Fruit fly (Drosophila melanogaster): ENCODE data around the gene Ranbp21.

The Ranbp21 gene

dm6 chrX:19603953-19604352 is 48.1 kb downstream of the Ranbp21 start (continued):
- TF ChIP-seq CG11398 (GFP tag; optimal IDR thresholded peaks at IDR 0.05) (no peak), z (GFP tag; IDR thresholded peaks at IDR 0.05) (no peak), zfh1 (GFP tag; IDR thresholded peaks at IDR 0.05) (peak; percentile 71), CG33557 (GFP tag; optimal IDR thresholded peaks at IDR 0.05) (no peak), CG31224 (GFP tag; IDR thresholded peaks at IDR 0.05) (peak; percentile 83), pita (GFP tag; optimal IDR thresholded peaks at IDR 0.05) (no peak), CG17912 (GFP tag; optimal IDR thresholded peaks at IDR 0.05) (no peak), CG2875 (GFP tag; optimal IDR thresholded peaks at IDR 0.05) (peak; percentile 13), Mad (GFP tag; optimal IDR thresholded peaks at IDR 0.05) (peak; percentile 40), vnd (GFP tag; IDR thresholded peaks at IDR 0.05; ENCODE audit: partially characterized antibody) (no peak), Hr3 (GFP tag; optimal IDR thresholded peaks at IDR 0.05) (peak; percentile 64), repo (GFP tag; optimal IDR thresholded peaks at IDR 0.05) (peak; percentile 43), HLH3B (GFP tag; IDR thresholded peaks at IDR 0.05) (peak; percentile 74), p53 (GFP tag; optimal IDR thresholded peaks at IDR 0.05) (no peak), CrebB (tag; optimal IDR thresholded peaks at IDR 0.05) (peak; percentile 52), CG4328 (GFP tag; optimal IDR thresholded peaks at IDR 0.05) (peak; percentile 49), B-H2 (GFP tag; optimal IDR thresholded peaks at IDR 0.05) (peak; percentile 46), cas (GFP tag; IDR thresholded peaks at IDR 0.05) (0 out of 2 replicates have a peak, but pooled peaks have one; percentile 38), chn (GFP tag; optimal IDR thresholded peaks at IDR 0.05) (peak; percentile 60), CG9876 (GFP tag; optimal IDR thresholded peaks at IDR 0.05) (no peak), CG11695 (GFP tag; IDR thresholded peaks at IDR 0.05) (peak; percentile 65; the same call in 2 of the 3 replicates), onecut (GFP tag; IDR thresholded peaks at IDR 0.05) (peak; percentile 54), CG10431 (GFP tag; optimal IDR thresholded peaks at IDR 0.05) (no peak), CG9817 (tag; optimal IDR thresholded peaks at IDR 0.05) (peak; percentile 74), grau (tag; optimal IDR thresholded peaks at IDR 0.05) (peak; percentile 78), CG14710 (tag; optimal IDR thresholded peaks at IDR 0.05) (peak; percentile 44), pnt (GFP tag; optimal IDR thresholded peaks at IDR 0.05) (peak; percentile 43), Pdp1 (GFP tag; optimal IDR thresholded peaks at IDR 0.05) (peak; percentile 64 to 78), Deaf1 (tag; optimal IDR thresholded peaks at IDR 0.05) (peak; percentile 50), sens (GFP tag) (peak; percentile 92), bcd (GFP tag; optimal IDR thresholded peaks at IDR 0.05) (peak; percentile 69), Atf-2 (GFP tag; optimal IDR thresholded peaks at IDR 0.05) (peak; percentile 33), inv (GFP tag; IDR thresholded peaks at IDR 0.05; ENCODE audit: partially characterized antibody) (no peak), CG10321 (GFP tag; IDR thresholded peaks at IDR 0.05) (no peak), CoRest (tag; optimal IDR thresholded peaks at IDR 0.05) (peak; percentile 70), hkb (optimal IDR thresholded peaks at IDR 0.05) (no peak), hkb (GFP tag; IDR thresholded peaks at IDR 0.05) (peak; percentile 88), CG16779 (GFP tag; IDR thresholded peaks at IDR 0.05) (0 out of 2 replicates have a peak, but pooled peaks have one; percentile 27), sob (GFP tag; IDR thresholded peaks at IDR 0.05) (peak; percentile 84), slbo (GFP tag; IDR thresholded peaks at IDR 0.05) (peak; percentile 87), dm (GFP tag; optimal IDR thresholded peaks at IDR 0.05) (no peak), sima (GFP tag; optimal IDR thresholded peaks at IDR 0.05) (no peak), wor (GFP tag; IDR thresholded peaks at IDR 0.05) (peak; percentile 48; the same call in 1 of the 2 replicates), BtbVII (GFP tag; optimal IDR thresholded peaks at IDR 0.05) (peak; percentile 61), CG3065 (GFP tag; optimal IDR thresholded peaks at IDR 0.05) (peak; percentile 19), CG11456 (GFP tag; IDR thresholded peaks at IDR 0.05) (peak; percentile 80), Hsf (GFP tag; optimal IDR thresholded peaks at IDR 0.05) (peak; percentile 66), Rx (GFP tag; IDR thresholded peaks at IDR 0.05) (peak; percentile 71), ttk (GFP tag; IDR thresholded peaks at IDR 0.05) (0 out of 2 replicates have a peak, but pooled peaks have one; percentile 56), CG10543 (GFP tag; optimal IDR thresholded peaks at IDR 0.05) (peak; percentile 66), Dbx (GFP tag; IDR thresholded peaks at IDR 0.05) (peak; percentile 82), CG3407 (GFP tag; optimal IDR thresholded peaks at IDR 0.05) (peak; percentile 12)

All from whole organism, embryonic.